Worm (Caenorhabditis elegans) whole organism, mixed stage, embryonic: Measurements from ENCODE around the gene Y38H6C.4.

Experiments used
- blmp-1 ChIP-seq: fragments of 150-350 bp; optimal IDR thresholded peaks from 2 replicates; lab custom pipeline; 2014; ENCODE audit warnings: missing biosample characterization, missing genetic modification characterization
- ces-1 ChIP-seq: fragments of 150-350 bp; optimal IDR thresholded peaks from 2 replicates; lab custom pipeline; 2014; ENCODE audit warnings: missing biosample characterization, missing genetic modification reagents, missing genetic modification characterization
- mep-1 ChIP-seq: fragments of 150-350 bp; optimal IDR thresholded peaks from 2 replicates; lab custom pipeline; 2017; ENCODE audit warnings: missing biosample characterization, missing genetic modification reagents, missing genetic modification characterization, inconsistent platforms
- nhr-12 ChIP-seq: fragments of 150-350 bp; optimal IDR thresholded peaks from 2 replicates; lab custom pipeline; 2014; ENCODE audit warnings: missing biosample characterization, missing genetic modification characterization
- nhr-28 ChIP-seq: fragments of 150-350 bp; optimal IDR thresholded peaks from 2 replicates; lab custom pipeline; 2014; ENCODE audit warnings: missing biosample characterization, missing genetic modification characterization
- nhr-76 ChIP-seq: sonication (generic microtip); optimal IDR thresholded peaks from 2 replicates; lab custom pipeline; 2017; ENCODE audit warnings: missing biosample characterization, missing genetic modification characterization
- pha-4 ChIP-seq: fragments of 150-350 bp; optimal IDR thresholded peaks from 2 replicates; lab custom pipeline; 2018; ENCODE audit warnings: missing biosample characterization, missing genetic modification reagents, missing genetic modification characterization
- snpc-4 ChIP-seq: fragments of 150-350 bp; optimal IDR thresholded peaks from 2 replicates; lab custom pipeline; 2014; ENCODE audit warnings: missing biosample characterization, missing genetic modification characterization
- zip-8 ChIP-seq: fragments of 150-350 bp; optimal IDR thresholded peaks from 2 replicates; lab custom pipeline; 2014; ENCODE audit warnings: missing biosample characterization, missing genetic modification characterization
- ztf-11 ChIP-seq: fragments of 150-350 bp; optimal IDR thresholded peaks from 2 replicates; lab custom pipeline; 2014; ENCODE audit warnings: missing biosample characterization, missing genetic modification characterization

ce11 chrV:20534072-20534471, 29.2 kb upstream of the Y38H6C.4 start, which contains the start of gene famh-161:
- TF ChIP-seq nhr-76 (tag; lab: Kevin White, UChicago) = no peak
- TF ChIP-seq nhr-28 (tag; lab: Kevin White, UChicago) = no peak
- TF ChIP-seq pha-4 (tag; lab: Kevin White, UChicago) = no peak
- TF ChIP-seq nhr-12 (tag; lab: Kevin White, UChicago) = no peak
- no peak for TF ChIP-seq blmp-1 (tag; lab: Kevin White, UChicago)
- no peak for TF ChIP-seq ztf-11 (tag; lab: Kevin White, UChicago)
- no peak for TF ChIP-seq snpc-4
- no peak for TF ChIP-seq zip-8 (tag; lab: Kevin White, UChicago)
- TF ChIP-seq ces-1 (GFP tag; lab: Kevin White, UChicago) = peak; percentile 15
- TF ChIP-seq mep-1 (tag; lab: Kevin White, UChicago) = no peak
